Worm (Caenorhabditis elegans) whole organism, L4/young adult: ENCODE results near the gene gpa-6.

Experiments
- W03F9.2 ChIP-seq: fragments of 150-350 bp; optimal IDR thresholded peaks from 2 replicates; lab custom pipeline; 2014; ENCODE audit warnings: missing biosample characterization, missing genetic modification characterization
- dao-5 ChIP-seq: sonication (generic microtip); optimal IDR thresholded peaks from 2 replicates; lab custom pipeline; 2016; ENCODE audit warnings: missing genotype, missing genetic modification characterization, moderate library complexity, missing compliant biosample characterization
- him-1 ChIP-seq: sonication (generic microtip); optimal IDR thresholded peaks from 2 replicates; lab custom pipeline; 2016; ENCODE audit warnings: missing genotype, missing genetic modification reagents, missing genetic modification characterization, missing compliant biosample characterization

The gpa-6 gene

DNA sequence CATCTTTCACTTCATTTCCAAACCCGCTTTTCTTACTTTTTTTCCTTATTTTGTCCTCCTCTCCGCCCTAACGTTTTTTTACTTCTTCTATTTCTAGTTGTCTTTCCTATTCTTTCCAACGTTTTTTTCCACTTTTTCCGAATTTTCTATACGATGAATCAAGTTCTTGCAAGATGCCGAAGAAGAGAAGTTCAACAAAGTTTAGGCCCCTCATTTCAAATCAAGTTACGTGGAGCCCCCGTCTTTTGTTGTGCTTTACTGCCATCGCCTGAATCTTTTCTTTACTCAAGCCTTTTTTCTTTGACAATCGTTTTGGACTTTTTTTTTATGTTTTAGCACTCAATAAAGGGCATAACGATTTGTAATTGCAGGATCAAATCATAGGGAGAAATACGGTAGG is 10.4 kb downstream of the gpa-6 start, which contains the start of gene unc-9:
unc-9 (plus strand) TSS at position 370 of the 400 bp plus-strand sequence.
- TF ChIP-seq him-1 (tag; lab: Kevin White, UChicago), result no peak

DNA sequence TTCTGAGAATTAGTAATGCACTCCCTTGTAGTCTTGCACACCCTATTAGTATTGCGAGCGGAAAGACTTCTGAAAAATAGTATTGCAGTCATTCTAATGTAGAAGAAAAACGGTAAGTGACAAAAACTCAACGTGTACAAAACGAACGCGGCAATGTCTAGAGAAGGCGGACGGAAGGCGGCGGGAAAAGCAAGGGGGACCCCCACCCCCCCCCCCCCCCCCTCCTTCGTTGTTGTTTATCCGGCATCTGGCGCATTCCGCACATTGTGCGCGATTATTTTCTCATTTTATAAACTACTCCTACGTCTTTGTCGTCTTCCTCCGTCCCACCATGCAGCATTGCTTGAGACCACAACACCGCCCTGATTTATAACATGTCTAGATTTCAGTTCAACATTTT is 11.3 kb downstream of the gpa-6 start:
- no peak for TF ChIP-seq him-1 (tag; lab: Kevin White, UChicago)
- no peak for TF ChIP-seq W03F9.2 (tag; lab: Kevin White, UChicago)
- TF ChIP-seq dao-5 (tag; lab: Kevin White, UChicago), result no peak

DNA sequence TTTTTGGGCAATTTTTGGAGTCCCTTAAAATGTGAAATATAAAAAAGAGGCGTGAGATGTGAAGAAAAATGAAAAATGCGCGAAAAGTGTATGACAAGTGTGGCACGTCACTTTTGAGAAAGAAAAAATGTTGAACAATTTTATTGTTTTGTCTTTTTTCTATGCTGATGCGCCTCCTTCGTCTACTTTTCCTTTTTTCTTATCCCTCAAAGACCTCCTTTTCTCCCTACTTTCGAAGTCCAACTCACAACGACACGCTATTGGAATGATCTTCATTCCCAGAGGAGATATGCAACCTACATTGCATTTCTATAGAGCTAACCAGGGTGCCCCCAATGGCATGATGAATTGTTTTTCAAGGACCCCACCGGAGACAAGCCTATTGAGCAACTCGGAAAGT is 15.0 kb downstream of the gpa-6 start:
- TF ChIP-seq dao-5 (tag; lab: Kevin White, UChicago) (no peak), him-1 (tag; lab: Kevin White, UChicago) (no peak), W03F9.2 (tag; lab: Kevin White, UChicago) (no peak)

DNA sequence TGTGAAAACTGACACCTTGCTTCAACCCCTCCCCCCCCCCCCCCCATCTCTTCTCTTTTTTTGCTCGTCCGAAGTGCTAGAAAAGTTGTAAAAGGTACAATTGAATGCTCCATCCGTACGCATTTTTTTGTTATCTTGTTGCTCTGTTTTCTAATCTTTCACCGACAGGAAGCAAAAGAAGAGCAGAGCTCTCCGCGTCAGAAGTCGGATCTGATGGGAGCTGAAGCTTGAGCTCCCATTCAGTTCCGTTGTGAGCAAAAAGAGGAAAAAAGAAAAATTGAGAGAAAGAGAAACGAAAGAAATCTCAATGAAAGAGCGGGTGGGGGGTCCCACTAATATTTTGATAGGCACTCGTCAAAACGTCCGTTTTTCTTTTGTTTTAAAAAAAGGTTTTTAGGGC is 15.9 kb downstream of the gpa-6 start:
- no peak for TF ChIP-seq him-1 (tag; lab: Kevin White, UChicago)
- no peak for TF ChIP-seq W03F9.2 (tag; lab: Kevin White, UChicago)
- TF ChIP-seq dao-5 (tag; lab: Kevin White, UChicago), result no peak

DNA sequence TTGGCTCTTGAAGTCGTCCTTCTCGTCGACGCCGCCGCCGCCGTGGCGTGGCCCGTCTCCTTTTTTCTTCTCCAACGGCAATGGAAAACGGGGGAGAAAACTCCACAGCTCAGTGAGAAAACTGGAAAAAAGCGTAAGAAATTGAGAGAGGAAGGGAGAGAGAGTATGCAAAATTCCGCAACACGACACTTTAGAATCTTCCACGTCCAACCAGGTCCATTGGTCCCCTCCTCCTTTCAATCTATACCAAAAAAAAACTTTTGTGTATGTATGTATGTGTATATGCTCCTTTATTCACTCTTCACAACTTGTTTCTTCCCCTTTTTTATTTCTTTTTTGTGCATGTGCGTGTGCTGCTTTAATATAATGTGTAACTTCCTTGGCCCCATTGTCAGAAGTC is 18.0 kb downstream of the gpa-6 start:
- TF ChIP-seq him-1 (tag; lab: Kevin White, UChicago), result no peak
- TF ChIP-seq W03F9.2 (tag; lab: Kevin White, UChicago), result no peak
- no peak for TF ChIP-seq dao-5 (tag; lab: Kevin White, UChicago)

DNA sequence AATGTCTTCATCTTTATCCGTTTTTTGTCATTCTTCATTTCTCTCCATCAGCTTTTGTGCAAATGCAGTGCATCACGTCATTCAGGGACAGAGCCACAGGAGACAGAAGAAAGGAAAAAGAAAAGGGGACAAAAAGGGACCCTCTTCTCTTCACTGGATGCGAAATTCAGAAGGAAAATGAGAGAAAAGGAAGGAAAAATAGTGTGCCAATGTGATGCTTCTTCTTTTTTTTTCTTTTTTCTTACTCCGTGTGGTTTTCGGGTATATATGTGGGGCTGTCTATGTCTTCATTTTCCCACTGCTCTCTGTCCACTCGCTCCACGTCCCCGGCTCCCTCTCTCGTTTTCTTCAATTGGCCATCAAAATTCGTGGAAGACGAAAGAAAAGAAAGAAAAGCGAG is 19.5 kb downstream of the gpa-6 start:
- TF ChIP-seq W03F9.2 (tag; lab: Kevin White, UChicago) (no peak), him-1 (tag; lab: Kevin White, UChicago) (peak; percentile 83), dao-5 (tag; lab: Kevin White, UChicago) (no peak)

DNA sequence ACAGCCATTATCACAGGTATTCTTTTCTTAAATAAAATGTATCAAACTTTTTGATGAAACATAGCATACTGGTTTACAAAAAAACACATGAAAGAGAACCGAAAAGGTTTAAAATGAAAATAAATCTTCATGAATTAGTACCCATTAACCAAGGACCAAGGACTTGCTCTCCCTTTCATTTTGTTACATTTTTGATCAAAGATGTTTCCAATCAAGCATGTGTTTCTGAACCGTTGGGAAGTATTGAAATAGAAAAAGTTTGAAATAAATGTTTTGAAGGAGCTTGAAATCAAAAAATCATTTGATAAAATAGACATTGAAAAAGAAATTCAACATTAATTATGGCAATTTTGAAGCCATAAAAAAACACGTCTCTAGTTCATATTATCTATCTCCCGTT is 21.5 kb downstream of the gpa-6 start:
- TF ChIP-seq dao-5 (tag; lab: Kevin White, UChicago) (no peak), W03F9.2 (tag; lab: Kevin White, UChicago) (no peak), him-1 (tag; lab: Kevin White, UChicago) (no peak)

DNA sequence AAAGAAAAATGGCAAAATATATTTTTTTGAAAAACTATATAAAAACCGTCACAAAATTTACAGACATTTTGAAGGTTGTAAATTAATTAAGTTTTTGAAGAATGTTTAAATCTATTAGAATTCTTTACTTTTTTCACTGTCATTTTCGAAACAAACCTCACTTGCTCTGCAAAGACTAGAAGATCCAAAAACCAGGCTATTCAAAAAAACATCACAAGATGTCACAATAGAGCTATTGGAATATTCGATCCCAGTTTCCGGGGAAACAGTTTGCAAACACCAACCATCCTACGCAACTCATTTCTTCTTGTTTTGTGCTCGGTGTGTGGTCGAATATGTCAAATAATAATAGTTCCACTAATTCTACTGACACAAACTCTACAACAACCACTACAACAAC is 25.8 kb downstream of the gpa-6 start, which contains the start of gene R12H7.4:
R12H7.4 (plus strand) TSS at position 301 of the 400 bp plus-strand sequence.
- TF ChIP-seq him-1 (tag; lab: Kevin White, UChicago), result no peak
- no peak for TF ChIP-seq dao-5 (tag; lab: Kevin White, UChicago)
- no peak for TF ChIP-seq W03F9.2 (tag; lab: Kevin White, UChicago)

DNA sequence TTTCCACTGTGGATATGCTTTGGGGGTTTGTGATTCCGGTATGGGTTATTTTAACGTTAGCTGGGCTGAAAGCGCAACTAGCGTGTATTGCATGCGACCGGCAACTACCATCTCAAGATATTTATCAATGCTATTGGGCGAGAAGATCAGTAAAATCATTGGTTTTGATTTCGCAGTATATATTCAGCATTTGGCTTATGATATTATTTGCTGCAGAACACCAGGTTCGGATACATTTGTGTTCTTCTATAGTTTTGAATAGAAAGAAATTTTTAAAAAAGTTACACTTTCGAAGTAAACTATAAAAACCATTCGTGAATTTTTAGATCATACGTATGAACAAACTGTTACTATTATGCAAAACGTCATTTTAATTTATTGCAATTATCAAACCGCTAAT is 26.9 kb downstream of the gpa-6 start:
- TF ChIP-seq dao-5 (tag; lab: Kevin White, UChicago) (no peak), W03F9.2 (tag; lab: Kevin White, UChicago) (no peak), him-1 (tag; lab: Kevin White, UChicago) (no peak)

DNA sequence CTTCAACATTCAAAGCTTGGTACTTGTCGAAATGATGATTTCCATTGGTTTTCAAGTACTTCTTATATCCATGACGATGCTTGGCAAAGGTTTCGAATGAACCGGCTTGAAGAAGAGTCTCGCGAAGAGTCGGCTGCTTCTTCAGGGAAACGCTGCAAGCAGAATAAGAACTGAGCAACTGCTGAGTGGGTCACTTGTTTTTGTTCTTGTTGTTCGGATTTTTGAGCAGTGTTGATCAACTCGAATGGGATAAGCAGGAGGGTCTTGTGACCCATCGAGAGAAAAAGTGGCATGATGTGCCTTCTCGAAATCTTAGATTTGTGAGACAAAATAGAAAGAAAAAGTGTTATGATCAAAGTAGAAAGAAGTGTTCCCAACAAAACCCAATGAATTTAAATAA is 29.6 kb downstream of the gpa-6 start:
- no peak for TF ChIP-seq him-1 (tag; lab: Kevin White, UChicago)
- no peak for TF ChIP-seq dao-5 (tag; lab: Kevin White, UChicago)

DNA sequence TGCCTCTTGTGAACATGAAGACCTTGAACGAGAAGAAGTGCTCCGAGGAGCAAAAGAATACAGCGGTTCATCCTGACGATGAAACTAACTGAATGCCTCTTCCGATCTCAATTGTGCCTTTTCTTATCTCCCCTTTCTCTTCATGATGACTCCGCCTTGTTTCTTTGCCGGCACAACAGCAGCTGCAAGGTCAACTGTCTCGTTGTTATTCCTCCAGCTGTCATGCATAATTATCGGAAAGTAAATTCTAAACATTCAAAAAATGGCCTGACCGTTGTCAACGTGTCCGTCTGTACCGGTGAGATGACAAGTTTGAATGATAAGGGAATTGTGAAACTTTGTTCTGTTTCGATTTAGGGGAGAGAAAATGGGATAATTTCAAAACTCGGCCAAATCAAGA is 30.3 kb downstream of the gpa-6 start, which contains the start of gene asp-4:
asp-4 (minus strand) TSS at position 106 of the 400 bp plus-strand sequence.
- no peak for TF ChIP-seq dao-5 (tag; lab: Kevin White, UChicago)
- no peak for TF ChIP-seq W03F9.2 (tag; lab: Kevin White, UChicago)
- TF ChIP-seq him-1 (tag; lab: Kevin White, UChicago), result no peak

DNA sequence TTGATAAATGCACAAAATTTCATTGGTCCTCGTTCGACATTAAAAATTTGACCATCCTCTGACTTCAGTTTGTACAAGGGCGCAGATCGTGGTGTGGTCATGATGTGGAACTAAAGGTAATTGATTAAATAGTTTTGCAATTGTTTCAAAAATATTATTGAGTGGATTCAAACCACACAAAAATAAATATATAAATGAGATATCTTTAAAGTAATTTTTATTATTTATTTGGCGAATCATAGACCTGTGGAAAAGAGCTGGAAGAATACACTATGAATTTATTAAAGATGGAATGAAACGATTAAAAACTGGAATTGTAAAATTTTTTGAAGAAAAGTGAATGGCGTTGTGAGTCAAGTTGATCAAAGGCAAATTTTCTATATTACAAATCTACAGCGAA is 32.4 kb downstream of the gpa-6 start, which contains the start of gene skr-20:
skr-20 (minus strand) TSS at position 101 of the 400 bp plus-strand sequence.
- TF ChIP-seq dao-5 (tag; lab: Kevin White, UChicago) (no peak), W03F9.2 (tag; lab: Kevin White, UChicago) (no peak), him-1 (tag; lab: Kevin White, UChicago) (no peak)

DNA sequence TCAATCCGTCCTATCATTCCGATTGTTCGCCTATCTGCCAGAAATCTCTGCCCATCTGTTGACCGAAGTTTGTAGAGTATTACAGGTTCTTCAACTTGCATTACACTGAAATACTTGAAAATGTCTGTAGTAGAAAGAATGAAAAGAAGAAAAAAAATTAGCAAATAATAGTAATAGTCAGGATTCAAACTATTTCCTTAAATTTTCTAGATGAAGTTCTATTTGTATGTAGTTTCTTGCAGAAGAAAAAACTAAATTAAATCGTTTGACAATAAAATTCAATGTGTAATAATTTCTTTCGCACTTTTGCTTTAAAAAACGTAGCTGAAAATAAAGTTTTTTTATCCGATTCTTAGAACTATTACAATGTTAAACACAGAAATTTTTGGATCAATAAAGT is 33.6 kb downstream of the gpa-6 start, which contains the start of gene skr-19:
skr-19 (minus strand) TSS at position 101 of the 400 bp plus-strand sequence.
- TF ChIP-seq him-1 (tag; lab: Kevin White, UChicago), result no peak
- no peak for TF ChIP-seq dao-5 (tag; lab: Kevin White, UChicago)
- TF ChIP-seq W03F9.2 (tag; lab: Kevin White, UChicago), result no peak

DNA sequence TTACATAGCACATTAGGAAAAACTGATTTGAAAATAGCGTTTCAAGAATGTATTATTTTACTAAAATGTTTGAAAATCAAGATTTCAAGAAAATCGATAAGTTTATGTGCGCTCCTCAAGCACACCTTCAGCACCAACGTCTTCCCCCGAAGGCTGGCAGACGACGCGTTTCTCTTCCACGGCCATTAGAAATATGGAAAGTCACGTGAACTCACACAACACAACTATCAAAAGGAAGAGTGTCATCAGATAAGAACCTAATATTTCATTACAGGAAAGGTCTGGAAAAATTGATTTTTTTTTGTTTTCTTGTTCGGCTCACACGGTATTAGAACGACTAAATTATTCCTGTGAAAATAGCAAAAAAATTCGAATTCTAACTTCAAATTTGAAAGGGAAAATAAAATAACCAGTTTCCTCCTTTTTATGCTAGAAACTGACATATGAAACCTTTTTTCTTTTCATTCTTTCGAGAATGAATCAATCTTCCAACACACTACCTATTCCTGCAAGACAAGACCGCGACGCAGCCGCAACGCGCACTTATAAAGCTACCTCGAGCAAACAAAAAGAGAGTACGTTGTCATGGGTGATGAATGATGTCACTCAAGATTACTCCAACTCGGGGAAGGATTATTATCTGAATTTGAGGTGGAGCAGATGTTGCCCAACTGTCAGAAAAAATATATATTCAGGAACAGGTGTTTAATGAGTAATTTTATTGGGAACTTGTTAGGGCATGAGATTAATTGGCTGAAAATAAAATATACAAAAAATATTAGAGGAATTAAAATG is 34.3 kb downstream of the gpa-6 start:
- TF ChIP-seq W03F9.2 (tag; lab: Kevin White, UChicago) (no peak), him-1 (tag; lab: Kevin White, UChicago) (no peak), dao-5 (tag; lab: Kevin White, UChicago) (no peak)
